Fruit fly (Drosophila melanogaster) whole organism, embryonic: Measurements from ENCODE around the gene 5-HT2B.
A peak's percentile ranks its signal among the peaks of the same experiment; 100 is the strongest.

Experiments
- ATbp ChIP-seq: fragments of 200-800 bp; sonication (Bioruptor generic); optimal IDR thresholded peaks from 2 replicates; lab custom pipeline; 2017; ENCODE audit warnings: missing biosample characterization, mild to moderate bottlenecking, missing genetic modification characterization, missing genetic modification reagents
- B-H1 ChIP-seq: fragments of 200-800 bp; sonication (Bioruptor generic); IDR thresholded peaks from 3 replicates; pipeline ENCODE4 v1.3.6; 2022; ENCODE audit warnings: missing biosample characterization, missing genetic modification characterization
- Blimp-1 ChIP-seq: fragments of 200-800 bp; sonication (Bioruptor generic); optimal IDR thresholded peaks from 3 replicates; lab custom pipeline; 2018; ENCODE audit warnings: missing biosample characterization, missing genetic modification characterization, mild to moderate bottlenecking, moderate library complexity, missing genetic modification reagents
- CG10565 ChIP-seq: fragments of 200-800 bp; sonication (Bioruptor generic); optimal IDR thresholded peaks from 3 replicates; lab custom pipeline; 2016; ENCODE audit warnings: missing biosample characterization, mild to moderate bottlenecking, missing genetic modification characterization
- CG11085 ChIP-seq: fragments of 200-800 bp; sonication (Bioruptor generic); IDR thresholded peaks from 2 replicates; pipeline ENCODE4 v1.3.6; 2022; ENCODE audit warnings: missing biosample characterization, missing genetic modification characterization
- CG11398 ChIP-seq: fragments of 200-800 bp; sonication (Bioruptor generic); optimal IDR thresholded peaks from 2 replicates; lab custom pipeline; 2016; ENCODE audit warnings: missing biosample characterization, missing genetic modification characterization
- CG11723 ChIP-seq: fragments of 200-800 bp; sonication (Bioruptor generic); optimal IDR thresholded peaks from 2 replicates; lab custom pipeline; 2017; ENCODE audit warnings: missing biosample characterization, mild to moderate bottlenecking, missing genetic modification characterization
- CG12071 ChIP-seq: fragments of 200-800 bp; sonication (Bioruptor generic); optimal IDR thresholded peaks from 3 replicates; lab custom pipeline; 2018; ENCODE audit warnings: missing biosample characterization, mild to moderate bottlenecking, missing genetic modification characterization
- CG12744 ChIP-seq: fragments of 200-800 bp; sonication (Bioruptor generic); optimal IDR thresholded peaks from 2 replicates; lab custom pipeline; 2016; ENCODE audit warnings: missing biosample characterization, missing genetic modification characterization
- CG12942 ChIP-seq: fragments of 200-800 bp; sonication (Bioruptor generic); optimal IDR thresholded peaks from 3 replicates; lab custom pipeline; 2016; ENCODE audit warnings: missing biosample characterization, missing genetic modification characterization
- CG13123 ChIP-seq: fragments of 200-800 bp; sonication (Bioruptor generic); optimal IDR thresholded peaks from 2 replicates; lab custom pipeline; 2016; ENCODE audit warnings: missing biosample characterization, missing genetic modification characterization
- CG15269 ChIP-seq: fragments of 200-800 bp; sonication (Bioruptor generic); optimal IDR thresholded peaks from 2 replicates; lab custom pipeline; 2018; ENCODE audit warnings: missing biosample characterization, mild to moderate bottlenecking, missing genetic modification characterization, moderate library complexity
- CG17912 ChIP-seq: fragments of 200-800 bp; sonication (Bioruptor generic); optimal IDR thresholded peaks from 2 replicates; lab custom pipeline; 2018; ENCODE audit warnings: missing biosample characterization, mild to moderate bottlenecking, missing genetic modification characterization
- CG1832 ChIP-seq: fragments of 200-800 bp; sonication (Bioruptor generic); optimal IDR thresholded peaks from 2 replicates; lab custom pipeline; 2017; ENCODE audit warnings: missing biosample characterization, mild to moderate bottlenecking, missing genetic modification characterization, inconsistent platforms
- CG2889 ChIP-seq: fragments of 200-800 bp; sonication (Bioruptor generic); IDR thresholded peaks from 3 replicates; pipeline ENCODE4 v1.3.6; 2022; ENCODE audit warnings: missing biosample characterization, missing genetic modification characterization
- CG32772 ChIP-seq: fragments of 200-800 bp; sonication (Bioruptor generic); IDR thresholded peaks from 2 replicates; pipeline ENCODE4 v1.3.6; 2022; ENCODE audit warnings: missing biosample characterization, missing genetic modification characterization
- CG3281 ChIP-seq: fragments of 200-800 bp; sonication (Bioruptor generic); optimal IDR thresholded peaks from 3 replicates; lab custom pipeline; 2017; ENCODE audit warnings: missing biosample characterization, mild to moderate bottlenecking, missing genetic modification characterization
- CG3726 ChIP-seq: fragments of 200-800 bp; sonication (Bioruptor generic); IDR thresholded peaks from 3 replicates; pipeline ENCODE4, ENCODE4 v1.3.6; 2022; ENCODE audit warnings: missing biosample characterization, missing genetic modification characterization
- CG3995 ChIP-seq: fragments of 200-800 bp; sonication (Bioruptor generic); optimal IDR thresholded peaks from 3 replicates; lab custom pipeline; 2016; ENCODE audit warnings: missing biosample characterization, missing genetic modification characterization
- CG6272 ChIP-seq: fragments of 200-800 bp; sonication (Bioruptor generic); IDR thresholded peaks from 2 replicates; pipeline ENCODE4 v1.3.6; 2022; ENCODE audit warnings: missing biosample characterization, missing genetic modification characterization
- CG7372 ChIP-seq: fragments of 200-800 bp; sonication (Bioruptor generic); IDR thresholded peaks from 2 replicates; pipeline ENCODE4 v1.3.6; 2022; ENCODE audit warnings: missing biosample characterization, missing genetic modification characterization
- CG7839 ChIP-seq: fragments of 200-800 bp; sonication (Bioruptor generic); optimal IDR thresholded peaks from 3 replicates; lab custom pipeline; 2018; ENCODE audit warnings: missing biosample characterization, mild to moderate bottlenecking, missing genetic modification characterization, moderate library complexity
- CG8089 ChIP-seq: fragments of 200-800 bp; sonication (Bioruptor generic); optimal IDR thresholded peaks from 3 replicates; lab custom pipeline; 2016; ENCODE audit warnings: missing biosample characterization, missing genetic modification characterization
- Dad ChIP-seq: fragments of 200-800 bp; sonication (Bioruptor generic); optimal IDR thresholded peaks from 3 replicates; lab custom pipeline; 2016; ENCODE audit warnings: missing biosample characterization, missing genetic modification characterization
- E2f2 ChIP-seq: fragments of 200-800 bp; sonication (Bioruptor generic); IDR thresholded peaks from 2 replicates; pipeline ENCODE4 v1.3.6; 2022; ENCODE audit warnings: missing biosample characterization, missing genetic modification characterization
- Fer1 ChIP-seq: fragments of 200-800 bp; sonication (Bioruptor generic); optimal IDR thresholded peaks from 2 replicates; lab custom pipeline; 2017; ENCODE audit warnings: missing biosample characterization, mild to moderate bottlenecking, missing genetic modification characterization
- HLH3B ChIP-seq: fragments of 200-800 bp; sonication (Bioruptor generic); IDR thresholded peaks from 2 replicates; pipeline ENCODE4 v1.3.6; 2022; ENCODE audit warnings: missing biosample characterization, missing genetic modification characterization
- HLH54F ChIP-seq: fragments of 200-800 bp; sonication (Bioruptor generic); optimal IDR thresholded peaks from 3 replicates; lab custom pipeline; 2016; ENCODE audit warnings: missing biosample characterization, missing genetic modification characterization
- Lhr ChIP-seq: fragments of 200-800 bp; sonication (Bioruptor generic); optimal IDR thresholded peaks from 3 replicates; lab custom pipeline; 2017; ENCODE audit warnings: mild to moderate bottlenecking, missing biosample characterization, missing genetic modification reagents, missing genetic modification characterization
- Mes4 ChIP-seq: fragments of 200-800 bp; sonication (Bioruptor generic); optimal IDR thresholded peaks from 2 replicates; lab custom pipeline; 2016; ENCODE audit warnings: missing biosample characterization, missing genetic modification characterization
- Oli ChIP-seq: fragments of 200-800 bp; sonication (Bioruptor generic); optimal IDR thresholded peaks from 2 replicates; lab custom pipeline; 2018; ENCODE audit warnings: missing biosample characterization, mild to moderate bottlenecking, missing genetic modification characterization, moderate library complexity
- Opbp ChIP-seq: fragments of 200-800 bp; sonication (Bioruptor generic); IDR thresholded peaks from 3 replicates; pipeline ENCODE4 v1.3.6; 2022; ENCODE audit warnings: missing biosample characterization, missing genetic modification characterization; ENCODE audit not compliant: partially characterized antibody
- Sox100B ChIP-seq: fragments of 200-800 bp; sonication (Bioruptor generic); optimal IDR thresholded peaks from 3 replicates; lab custom pipeline; 2018; ENCODE audit warnings: missing biosample characterization, mild to moderate bottlenecking, missing genetic modification characterization
- Ssrp ChIP-seq: fragments of 200-800 bp; sonication (Bioruptor generic); optimal IDR thresholded peaks from 2 replicates; lab custom pipeline; 2018; ENCODE audit warnings: missing biosample characterization, mild to moderate bottlenecking, missing genetic modification characterization, moderate library complexity
- ab ChIP-seq: fragments of 200-800 bp; sonication (Bioruptor generic); optimal IDR thresholded peaks from 2 replicates; lab custom pipeline; 2016; ENCODE audit warnings: missing biosample characterization, missing genetic modification characterization
- al ChIP-seq: fragments of 200-800 bp; sonication (Bioruptor generic); IDR thresholded peaks from 2 replicates; pipeline ENCODE4 v1.3.6; 2022; ENCODE audit warnings: missing biosample characterization, missing genetic modification characterization
- az2 ChIP-seq: fragments of 200-800 bp; sonication (Bioruptor generic); optimal IDR thresholded peaks from 3 replicates; lab custom pipeline; 2016; ENCODE audit warnings: missing biosample characterization, missing genetic modification characterization
- br ChIP-seq: fragments of >200 bp; optimal IDR thresholded peaks from 2 replicates; lab custom pipeline; 2017
- btn ChIP-seq: fragments of 200-800 bp; sonication (Bioruptor generic); optimal IDR thresholded peaks from 2 replicates; lab custom pipeline; 2016; ENCODE audit warnings: missing biosample characterization, missing genetic modification characterization
- grn ChIP-seq: fragments of 200-800 bp; sonication (Bioruptor generic); optimal IDR thresholded peaks from 3 replicates; lab custom pipeline; 2017; ENCODE audit warnings: missing biosample characterization, missing genetic modification characterization
- ham ChIP-seq: fragments of 200-800 bp; sonication (Bioruptor generic); IDR thresholded peaks from 2 replicates; pipeline ENCODE4 v1.3.6; 2022; ENCODE audit warnings: missing biosample characterization, missing genetic modification characterization
- kni ChIP-seq: fragments of 200-800 bp; sonication (Bioruptor generic); optimal IDR thresholded peaks from 3 replicates; lab custom pipeline; 2017; ENCODE audit warnings: mild to moderate bottlenecking, missing biosample characterization, missing genetic modification reagents, missing genetic modification characterization
- p53 ChIP-seq: fragments of 200-800 bp; sonication (Bioruptor generic); optimal IDR thresholded peaks from 2 replicates; lab custom pipeline; 2016; ENCODE audit warnings: missing biosample characterization, missing genetic modification characterization
- pfk ChIP-seq: fragments of 200-800 bp; sonication (Bioruptor generic); optimal IDR thresholded peaks from 2 replicates; lab custom pipeline; 2018; ENCODE audit warnings: missing biosample characterization, mild to moderate bottlenecking, missing genetic modification characterization, moderate library complexity
- prd ChIP-seq, 3 experiments: fragments of >200 bp in 2 of 3; fragments of 200-800 bp in 1 of 3; sonication (Bioruptor generic) in 1 of 3; optimal IDR thresholded peaks in 2 of 3; IDR thresholded peaks in 1 of 3; 2 replicates in 2 of 3; 3 replicates in 1 of 3; pipeline versions ENCODE4 v1.3.6 to Lab custom; 2017 to 2022; ENCODE audit warnings: missing biosample characterization in 1 of 3, missing genetic modification characterization in 1 of 3
- sd ChIP-seq: fragments of 200-800 bp; sonication (Bioruptor generic); optimal IDR thresholded peaks from 3 replicates; lab custom pipeline; 2018; ENCODE audit warnings: missing biosample characterization, mild to moderate bottlenecking, missing genetic modification characterization, moderate library complexity
- seq ChIP-seq: fragments of 200-800 bp; sonication (Bioruptor generic); IDR thresholded peaks from 2 replicates; pipeline ENCODE4 v1.3.6; 2022; ENCODE audit warnings: missing biosample characterization, missing genetic modification characterization
- slp2 ChIP-seq: fragments of 200-800 bp; sonication (Bioruptor generic); optimal IDR thresholded peaks from 2 replicates; lab custom pipeline; 2016; ENCODE audit warnings: missing biosample characterization, missing genetic modification characterization
- sna ChIP-seq: fragments of 200-800 bp; sonication (Bioruptor generic); IDR thresholded peaks from 2 replicates; pipeline ENCODE4 v1.3.6; 2022; ENCODE audit warnings: missing biosample characterization, missing genetic modification characterization; ENCODE audit not compliant: partially characterized antibody
- tin ChIP-seq: fragments of 200-800 bp; sonication (Bioruptor generic); optimal IDR thresholded peaks from 3 replicates; lab custom pipeline; 2016; ENCODE audit warnings: missing biosample characterization, missing genetic modification characterization
- zen2 ChIP-seq: fragments of 200-800 bp; sonication (Bioruptor generic); IDR thresholded peaks from 3 replicates; pipeline ENCODE4 v1.3.6; 2022; ENCODE audit warnings: missing biosample characterization, missing genetic modification characterization; ENCODE audit not compliant: partially characterized antibody

The 5-HT2B gene

DNA sequence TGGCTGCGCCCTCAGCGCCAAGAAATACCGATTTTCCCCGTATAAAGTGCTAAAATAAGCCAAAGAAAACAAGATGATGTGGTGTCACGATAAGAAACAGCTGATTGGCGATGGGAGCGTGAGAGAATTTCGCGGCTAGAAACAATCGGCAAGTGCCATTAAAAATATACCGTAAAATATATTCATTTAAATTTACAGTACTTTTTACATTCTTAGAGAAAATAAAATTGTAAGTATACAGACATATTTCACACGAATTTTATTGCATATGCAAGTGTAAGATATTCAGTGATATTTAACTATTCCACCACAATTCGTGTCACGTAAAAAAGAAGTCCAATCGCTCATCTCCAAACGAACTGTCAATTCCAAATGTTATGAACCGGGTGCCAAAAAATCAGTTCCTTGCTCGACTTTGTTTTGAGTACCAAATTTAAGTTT lies 98.6 kb downstream of the 5-HT2B start, which contains the start of the genes Unc50, CG11755 and CG8043 (continued):
- no peak for TF ChIP-seq sd (tag; lab: Kevin White, UChicago)
- TF ChIP-seq kni = peak; percentile 52
- TF ChIP-seq Oli (tag; lab: Kevin White, UChicago) = peak; percentile 64
- peak; percentile 41 for TF ChIP-seq Dad (GFP tag; lab: Kevin White, UChicago)
- peak; percentile 81 for TF ChIP-seq al
- TF ChIP-seq Lhr = peak; percentile 58
- TF ChIP-seq sna (GFP tag; lab: Robert Waterston, UW) = peak; percentile 99
- TF ChIP-seq CG13123 (GFP tag; lab: Kevin White, UChicago) = peak; percentile 66
- TF ChIP-seq Fer1 (GFP tag; lab: Kevin White, UChicago) = no peak
- TF ChIP-seq CG2889 (GFP tag; lab: Robert Waterston, UW) = no peak; the same call in 2 of the 3 replicates
- peak; percentile 59 for TF ChIP-seq CG7372 (GFP tag; lab: Robert Waterston, UW)
- no peak for TF ChIP-seq prd (optimal IDR thresholded peaks at IDR 0.05; lab: Kevin White, UChicago)
- peak; percentile 79 for TF ChIP-seq prd (GFP tag; IDR thresholded peaks at IDR 0.05; lab: Robert Waterston, UW)
- peak; percentile 73 for TF ChIP-seq CG12942 (GFP tag; lab: Kevin White, UChicago)
- TF ChIP-seq HLH3B (GFP tag; lab: Robert Waterston, UW) = peak; percentile 59; the same call in 1 of the 2 replicates
- no peak for TF ChIP-seq CG15269
- peak; percentile 80 for TF ChIP-seq CG7839 (tag; lab: Kevin White, UChicago)
- TF ChIP-seq Sox100B (GFP tag; lab: Kevin White, UChicago) = peak; percentile 73
- no peak for TF ChIP-seq br (lab: Kevin White, UChicago)
- TF ChIP-seq CG3726 (GFP tag; lab: Robert Waterston, UW) = no peak; the same call in 2 of the 3 replicates
- TF ChIP-seq CG11085 (GFP tag; lab: Robert Waterston, UW) = peak; percentile 53; the same call in 1 of the 2 replicates
- TF ChIP-seq ab = no peak
- no peak for TF ChIP-seq p53 (GFP tag; lab: Kevin White, UChicago)
- peak; percentile 71 for TF ChIP-seq CG3281
- TF ChIP-seq CG10565 (GFP tag; lab: Kevin White, UChicago) = no peak
- TF ChIP-seq zen2 (GFP tag; lab: Robert Waterston, UW) = peak; percentile 95
- peak; percentile 91 for TF ChIP-seq Opbp (GFP tag; lab: Robert Waterston, UW)
- TF ChIP-seq CG17912 (GFP tag; lab: Kevin White, UChicago) = no peak
- peak; percentile 56 for TF ChIP-seq CG3995 (GFP tag; lab: Kevin White, UChicago)
- TF ChIP-seq Blimp-1 (GFP tag; lab: Kevin White, UChicago) = no peak
- peak; percentile 43 for TF ChIP-seq slp2 (GFP tag; lab: Kevin White, UChicago)
- TF ChIP-seq pfk (GFP tag; lab: Kevin White, UChicago) = no peak
- TF ChIP-seq ATbp (GFP tag; lab: Kevin White, UChicago) = peak; percentile 32
- no peak for TF ChIP-seq btn
- peak; percentile 79 for TF ChIP-seq az2 (GFP tag; lab: Kevin White, UChicago)
- TF ChIP-seq B-H1 (GFP tag; lab: Robert Waterston, UW) = peak; percentile 44; the same call in 2 of the 3 replicates
- peak; percentile 48; the same call in 1 of the 2 replicates for TF ChIP-seq seq (GFP tag; lab: Robert Waterston, UW)
- peak; percentile 100 for TF ChIP-seq grn (GFP tag; lab: Kevin White, UChicago)
- TF ChIP-seq CG11398 (GFP tag; lab: Kevin White, UChicago) = no peak
- TF ChIP-seq HLH54F (GFP tag; lab: Kevin White, UChicago) = peak; percentile 69
- TF ChIP-seq CG1832 (GFP tag; lab: Kevin White, UChicago) = no peak
- no peak for TF ChIP-seq ham
- TF ChIP-seq CG12744 = peak; percentile 65
- peak; percentile 47 for TF ChIP-seq CG8089 (GFP tag; lab: Kevin White, UChicago)
- peak; percentile 47; the same call in 1 of the 2 replicates for TF ChIP-seq E2f2 (GFP tag; lab: Robert Waterston, UW)
- no peak for TF ChIP-seq CG12071 (GFP tag; lab: Kevin White, UChicago)
- TF ChIP-seq CG32772 (GFP tag; lab: Robert Waterston, UW) = peak; percentile 64
- TF ChIP-seq CG6272 (GFP tag; lab: Robert Waterston, UW) = peak; percentile 83
- TF ChIP-seq CG11723 = peak; percentile 49
- peak; percentile 77 for TF ChIP-seq tin (GFP tag; lab: Kevin White, UChicago)
- TF ChIP-seq Ssrp (tag; lab: Kevin White, UChicago) = peak; percentile 55
- peak; percentile 27 for TF ChIP-seq Mes4
